Worm (Caenorhabditis elegans): ENCODE data around the gene pdk-1.

ce11 chrX:1344818-1345217 lies 23.7 kb downstream of the pdk-1 start:
- TF ChIP-seq lin-39 (tag; optimal IDR thresholded peaks at IDR 0.05), result peak; percentile 88
- TF ChIP-seq aly-2 (tag; optimal IDR thresholded peaks at IDR 0.05), result no peak
- no peak for TF ChIP-seq F49E8.2 (tag; optimal IDR thresholded peaks at IDR 0.05; ENCODE audit: borderline replicate concordance)
- TF ChIP-seq madf-9 (GFP tag; conservative IDR thresholded peaks at IDR 0.05), result peak; percentile 94
- TF ChIP-seq ces-1 (GFP tag; optimal IDR thresholded peaks at IDR 0.05), result peak; percentile 95
- peak; percentile 77 for TF ChIP-seq nhr-76 (tag; optimal IDR thresholded peaks at IDR 0.05)
- peak; percentile 67 for TF ChIP-seq skn-1 (tag; optimal IDR thresholded peaks at IDR 0.05)
- TF ChIP-seq fkh-10 (GFP tag; optimal IDR thresholded peaks at IDR 0.05), result peak; percentile 98
- TF ChIP-seq fos-1 (tag; optimal IDR thresholded peaks at IDR 0.05), result peak; percentile 85
- TF ChIP-seq Y105C5A.15 (GFP tag; IDR thresholded peaks at IDR 0.05), result 0 out of 2 replicates have a peak, but pooled peaks have one; percentile 51
- peak; percentile 90 for TF ChIP-seq nhr-28 (tag; optimal IDR thresholded peaks at IDR 0.05)

Data from whole organism, L4 larva.